Fruit fly (Drosophila melanogaster): ENCODE results near the gene CG7970.

DNA sequence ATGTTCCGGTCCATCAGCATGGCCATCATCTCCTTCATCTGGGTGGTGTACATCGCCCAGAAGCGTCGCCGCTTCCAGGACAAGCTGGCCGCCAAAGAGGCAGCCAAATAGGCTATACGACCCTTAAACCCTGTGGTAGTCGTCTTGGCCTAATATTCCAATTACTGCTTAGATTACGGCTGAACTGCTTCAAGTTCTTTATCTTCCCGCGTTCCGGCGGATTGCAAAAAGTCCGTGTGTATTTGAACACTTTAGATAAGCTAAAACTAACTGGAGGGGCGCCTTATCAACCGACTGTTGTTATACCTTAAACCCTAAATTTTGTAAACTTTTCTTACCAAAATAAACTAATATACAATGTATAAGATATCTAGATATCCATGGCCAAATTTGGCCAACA, 1.2 kb downstream of the CG7970 start:
- no peak for TF ChIP-seq Gug (GFP tag; IDR thresholded peaks at IDR 0.05)
- TF ChIP-seq Smox (GFP tag; optimal IDR thresholded peaks at IDR 0.05), result no peak

Measured in whole organism, prepupa.